Worm (Caenorhabditis elegans): ENCODE data around the gene C50H2.7.

ce11 chrV:9926240-9926639, 3.7 kb downstream of the C50H2.7 start, which contains the start of gene C50H2.13:
- TF ChIP-seq W03F9.2 (tag; optimal IDR thresholded peaks at IDR 0.05) (no peak), him-1 (tag; optimal IDR thresholded peaks at IDR 0.05) (no peak), dao-5 (tag; optimal IDR thresholded peaks at IDR 0.05) (no peak)
